Worm (Caenorhabditis elegans): ENCODE measurements around the gene ZC518.8.
A peak's percentile ranks its signal among the peaks of the same experiment; 100 is the strongest.

Gene ZC518.8

DNA sequence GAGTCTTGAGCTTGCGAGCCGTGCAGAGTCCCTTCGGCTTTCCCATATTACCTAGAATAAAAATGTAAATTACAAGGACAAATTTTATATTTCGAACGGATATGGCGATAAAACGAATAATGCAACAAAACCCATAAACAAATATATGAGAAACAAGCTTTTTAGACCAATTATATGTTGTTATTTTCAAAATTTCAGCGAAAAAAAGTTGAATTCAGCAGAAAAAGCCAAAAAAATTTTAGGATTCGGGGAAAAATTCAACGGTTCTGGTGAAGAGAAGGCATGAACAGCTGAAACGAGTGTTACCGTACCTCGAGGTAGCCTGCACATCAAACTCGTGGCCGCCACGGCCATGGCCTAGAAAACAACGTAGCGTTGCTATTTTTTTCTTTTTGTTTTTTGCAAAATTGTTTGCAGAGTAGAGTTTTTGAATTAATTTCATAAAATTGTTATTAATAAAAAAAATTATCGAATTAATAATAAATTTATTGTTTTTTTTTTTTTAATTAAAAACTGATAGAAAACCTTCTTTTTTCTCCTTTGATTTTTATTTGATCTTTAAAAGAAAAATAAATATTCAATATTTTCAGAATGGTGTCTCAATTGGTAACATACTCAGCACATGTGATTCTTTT is 29.4 kb upstream of the ZC518.8 start, which contains the start of the genes rps-23 and dpm-3 (continued):
- TF ChIP-seq mdl-1 (tag; optimal IDR thresholded peaks at IDR 0.05) (peak; percentile 29 to 67), lin-29 (GFP tag; IDR thresholded peaks at IDR 0.05) (peak; percentile 80), ztf-7 (tag; optimal IDR thresholded peaks at IDR 0.05) (peak; percentile 96), ceh-82 (tag; optimal IDR thresholded peaks at IDR 0.05) (no peak), nhr-11 (tag; optimal IDR thresholded peaks at IDR 0.05) (peak; percentile 93), Y48G9A.11 (GFP tag; IDR thresholded peaks at IDR 0.05) (peak; percentile 88), jun-1 (tag; optimal IDR thresholded peaks at IDR 0.05) (peak; percentile 51), Y5F2A.4 (GFP tag; optimal IDR thresholded peaks at IDR 0.05) (no peak), nhr-41 (GFP tag; IDR thresholded peaks at IDR 0.05) (no peak), nhr-102 (tag; optimal IDR thresholded peaks at IDR 0.05) (peak; percentile 88), ctbp-1 (GFP tag; IDR thresholded peaks at IDR 0.05) (peak; percentile 58; the same call in 1 of the 2 replicates), dve-1 (tag; optimal IDR thresholded peaks at IDR 0.05; ENCODE audit: insufficient read depth) (peak; percentile 94), ZK546.5 (tag; optimal IDR thresholded peaks at IDR 0.05) (peak; percentile 92 to 97), hmg-1.1 (GFP tag; IDR thresholded peaks at IDR 0.05) (peak; percentile 88), madf-9 (GFP tag; conservative IDR thresholded peaks at IDR 0.05) (peak; percentile 91), nhr-10 (tag; optimal IDR thresholded peaks at IDR 0.05) (no peak), attf-4 (tag; optimal IDR thresholded peaks at IDR 0.05) (no peak), D1046.2 (GFP tag; IDR thresholded peaks at IDR 0.05) (peak; percentile 99), egl-27 (tag; optimal IDR thresholded peaks at IDR 0.05) (no peak), zag-1 (tag; optimal IDR thresholded peaks at IDR 0.05) (peak; percentile 67), F37D6.2 (tag; optimal IDR thresholded peaks at IDR 0.05) (peak; percentile 76), lin-38 (GFP tag; IDR thresholded peaks at IDR 0.05) (peak; percentile 90), unc-130 (GFP tag; optimal IDR thresholded peaks at IDR 0.05) (peak; percentile 98), saeg-2 (GFP tag; IDR thresholded peaks at IDR 0.05) (peak; percentile 59; the same call in 1 of the 2 replicates), ceh-28 (tag; optimal IDR thresholded peaks at IDR 0.05) (no peak), Y75B8A.6 (GFP tag; IDR thresholded peaks at IDR 0.05) (0 out of 2 replicates have a peak, but pooled peaks have one; percentile 23), mdt-29 (GFP tag; IDR thresholded peaks at IDR 0.05) (peak; percentile 81), vab-7 (GFP tag; IDR thresholded peaks at IDR 0.05) (peak; percentile 86), lir-3 (tag; optimal IDR thresholded peaks at IDR 0.05) (no peak), ceh-20 (GFP tag; IDR thresholded peaks at IDR 0.05) (peak; percentile 91)

- no peak for TF ChIP-seq zip-11 (GFP tag; IDR thresholded peaks at IDR 0.05)
- peak; percentile 74 for TF ChIP-seq F49E8.2 (tag; optimal IDR thresholded peaks at IDR 0.05; ENCODE audit: borderline replicate concordance)
- peak in 1 of 2 experiments; percentile 23 for TF ChIP-seq unc-62 (GFP tag; optimal IDR thresholded peaks at IDR 0.05 in 1 of 2)
- no peak for TF ChIP-seq unc-62 (tag; optimal IDR thresholded peaks at IDR 0.05)
- no peak for TF ChIP-seq D1046.2 (GFP tag; IDR thresholded peaks at IDR 0.05)
- no peak for TF ChIP-seq nhr-102 (tag; optimal IDR thresholded peaks at IDR 0.05)
- no peak for TF ChIP-seq madf-5 (GFP tag; IDR thresholded peaks at IDR 0.05)
- peak; percentile 46; the same call in 1 of the 2 replicates for TF ChIP-seq lin-38 (GFP tag; IDR thresholded peaks at IDR 0.05)
- TF ChIP-seq ctbp-1 (GFP tag; IDR thresholded peaks at IDR 0.05) = 0 out of 2 replicates have a peak, but pooled peaks have one; percentile 9
- TF ChIP-seq snpc-1.2 (GFP tag; IDR thresholded peaks at IDR 0.05) = peak; percentile 76; the same call in 1 of the 2 replicates
- TF ChIP-seq nhr-11 (tag; optimal IDR thresholded peaks at IDR 0.05) = no peak
- TF ChIP-seq unc-39 (tag; optimal IDR thresholded peaks at IDR 0.05) = no peak
- TF ChIP-seq tra-1 (GFP tag; IDR thresholded peaks at IDR 0.05) = 0 out of 2 replicates have a peak, but pooled peaks have one; percentile 20
- no peak for TF ChIP-seq fkh-10 (GFP tag; optimal IDR thresholded peaks at IDR 0.05)
These were observed 28.2 kb upstream of the ZC518.8 start, which contains the start of gene spe-45 for ce11 chrIV:12389951-12390350. spe-45 (minus strand) TSS chrIV:12390095.
